Worm (Caenorhabditis elegans) whole organism, L4 larva: ENCODE measurements around the gene lrch-1.

Source experiments
- F10B5.3 ChIP-seq: sonication (generic microtip); optimal IDR thresholded peaks from 2 replicates; lab custom pipeline; 2016; ENCODE audit warnings: mild to moderate bottlenecking, missing genetic modification characterization, missing compliant biosample characterization
- F26F4.8 ChIP-seq: fragments of 200-800 bp; sonication (Bioruptor generic); conservative IDR thresholded peaks from 2 replicates; pipeline ENCODE4 v1.3.6; 2022; ENCODE audit warnings: missing genetic modification characterization, missing compliant biosample characterization
- F44E2.7 ChIP-seq: fragments of 200-800 bp; sonication (Bioruptor generic); IDR thresholded peaks from 2 replicates; pipeline ENCODE4 v2.1.2; 2022; ENCODE audit warnings: missing genetic modification characterization, missing compliant biosample characterization
- F49E8.2 ChIP-seq: sonication (generic microtip); optimal IDR thresholded peaks from 2 replicates; lab custom pipeline; 2016; ENCODE audit warnings: missing compliant biosample characterization, mild to moderate bottlenecking, missing genetic modification characterization, borderline replicate concordance
- R02D3.7 ChIP-seq: fragments of 150-350 bp; sonication (generic microtip); optimal IDR thresholded peaks from 3 replicates; lab custom pipeline; 2014; ENCODE audit warnings: missing biosample characterization, missing genetic modification characterization
- T20F7.1 ChIP-seq: fragments of 200-800 bp; sonication (Bioruptor generic); optimal IDR thresholded peaks from 2 replicates; lab custom pipeline; 2018; ENCODE audit warnings: mild to moderate bottlenecking, missing genetic modification characterization, missing compliant biosample characterization
- ZK546.5 ChIP-seq, 2 experiments: sonication (generic microtip); optimal IDR thresholded peaks; 2 replicates each; lab custom pipeline; 2017; ENCODE audit warnings: missing biosample characterization in 2 of 2, missing genetic modification characterization in 2 of 2
- aha-1 ChIP-seq: fragments of 150-350 bp; peaks from one replicate; lab custom pipeline; 2014; ENCODE audit warnings: missing biosample characterization, missing genetic modification characterization
- ama-1 ChIP-seq: fragments of 150-350 bp; optimal IDR thresholded peaks from 2 replicates; lab custom pipeline; 2014; ENCODE audit warnings: inconsistent platforms, mixed read lengths
- attf-4 ChIP-seq: sonication (generic microtip); optimal IDR thresholded peaks from 3 replicates; lab custom pipeline; 2017; ENCODE audit warnings: missing biosample characterization, missing genetic modification characterization
- ceh-20 ChIP-seq: fragments of 200-800 bp; sonication (Bioruptor generic); IDR thresholded peaks from 2 replicates; pipeline ENCODE4 v1.3.6; 2022; ENCODE audit warnings: missing genetic modification reagents, missing genetic modification characterization, missing compliant biosample characterization
- ces-1 ChIP-seq: fragments of 150-350 bp; sonication (generic microtip); optimal IDR thresholded peaks from 4 replicates; lab custom pipeline; 2014; ENCODE audit warnings: missing biosample characterization, missing genetic modification reagents, missing genetic modification characterization
- cey-2 ChIP-seq: sonication (generic microtip); optimal IDR thresholded peaks from 3 replicates; lab custom pipeline; 2017; ENCODE audit warnings: missing genetic modification characterization, mild to moderate bottlenecking, missing compliant biosample characterization, antibody characterized with exemption, borderline replicate concordance; ENCODE audit not compliant: insufficient read depth
- daf-16 ChIP-seq, 3 experiments: sonication (generic microtip); optimal IDR thresholded peaks; 2 replicates each; lab custom pipeline; 2016 to 2017; ENCODE audit warnings: missing genetic modification characterization in 3 of 3, missing genetic modification reagents in 3 of 3, mild to moderate bottlenecking in 2 of 3, missing compliant biosample characterization in 2 of 3, missing biosample characterization in 1 of 3, moderate library complexity in 1 of 3
- daf-19 ChIP-seq: fragments of 200-800 bp; sonication (Bioruptor generic); conservative IDR thresholded peaks from 2 replicates; pipeline ENCODE4 v1.3.6; 2022; ENCODE audit warnings: missing genetic modification characterization, missing compliant biosample characterization
- dmd-8 ChIP-seq: fragments of 200-800 bp; sonication (Bioruptor generic); IDR thresholded peaks from 2 replicates; pipeline ENCODE4 v1.3.6; 2022; ENCODE audit warnings: missing genetic modification characterization, missing compliant biosample characterization
- dmd-9 ChIP-seq: fragments of 200-800 bp; sonication (Bioruptor generic); IDR thresholded peaks from 2 replicates; pipeline ENCODE4 v1.3.6; 2022; ENCODE audit warnings: missing genetic modification reagents, missing genetic modification characterization, missing compliant biosample characterization
- dve-1 ChIP-seq: sonication (generic microtip); optimal IDR thresholded peaks from 2 replicates; lab custom pipeline; 2017; ENCODE audit warnings: antibody characterized with exemption, mild to moderate bottlenecking, missing genetic modification characterization, missing compliant biosample characterization; ENCODE audit not compliant: insufficient read depth
- egl-27 ChIP-seq: sonication (generic microtip); optimal IDR thresholded peaks from 3 replicates; lab custom pipeline; 2017; ENCODE audit warnings: missing biosample characterization, missing genetic modification reagents, missing genetic modification characterization
- fkh-10 ChIP-seq: fragments of 150-350 bp; optimal IDR thresholded peaks from 2 replicates; lab custom pipeline; 2014; ENCODE audit warnings: missing biosample characterization, missing genetic modification reagents, missing genetic modification characterization
- fos-1 ChIP-seq: fragments of 150-350 bp; optimal IDR thresholded peaks from 2 replicates; lab custom pipeline; 2014; ENCODE audit warnings: missing biosample characterization, missing genetic modification characterization
- gei-8 ChIP-seq: fragments of 200-800 bp; sonication (Bioruptor generic); optimal IDR thresholded peaks from 2 replicates; lab custom pipeline; 2018; ENCODE audit warnings: mild to moderate bottlenecking, missing genetic modification characterization, missing compliant biosample characterization
- hlh-30 ChIP-seq: sonication (generic microtip); optimal IDR thresholded peaks from 2 replicates; lab custom pipeline; 2017; ENCODE audit warnings: antibody characterized with exemption, mild to moderate bottlenecking, missing genetic modification characterization, missing compliant biosample characterization; ENCODE audit not compliant: insufficient read depth
- hmg-1.1 ChIP-seq: fragments of 200-800 bp; sonication (Bioruptor generic); IDR thresholded peaks from 2 replicates; pipeline ENCODE4 v1.3.6; 2022; ENCODE audit warnings: missing genetic modification reagents, missing genetic modification characterization, missing compliant biosample characterization
- lin-1 ChIP-seq: fragments of 200-800 bp; sonication (Bioruptor generic); IDR thresholded peaks from 2 replicates; pipeline ENCODE4 v1.3.6; 2022; ENCODE audit warnings: missing genetic modification reagents, missing genetic modification characterization, missing compliant biosample characterization
- lin-15B ChIP-seq: fragments of 150-350 bp; sonication (generic microtip); optimal IDR thresholded peaks from 3 replicates; lab custom pipeline; 2014; ENCODE audit warnings: missing biosample characterization, missing genetic modification characterization
- lin-38 ChIP-seq: fragments of 200-800 bp; sonication (Bioruptor generic); IDR thresholded peaks from 2 replicates; pipeline ENCODE4 v1.3.6; 2022; ENCODE audit warnings: missing genetic modification reagents, missing genetic modification characterization, missing compliant biosample characterization
- lin-39 ChIP-seq: fragments of 150-350 bp; optimal IDR thresholded peaks from 2 replicates; lab custom pipeline; 2014; ENCODE audit warnings: missing biosample characterization, missing genetic modification reagents, missing genetic modification characterization
- madf-5 ChIP-seq, 2 experiments: fragments of 200-800 bp; sonication (Bioruptor generic); IDR thresholded peaks; 2 replicates each; pipeline ENCODE4 v1.3.6; 2022; ENCODE audit warnings: missing compliant biosample characterization in 2 of 2, missing genetic modification characterization in 2 of 2
- mdt-29 ChIP-seq: fragments of 200-800 bp; sonication (Bioruptor generic); IDR thresholded peaks from 2 replicates; pipeline ENCODE4 v1.3.6; 2022; ENCODE audit warnings: missing genetic modification reagents, missing genetic modification characterization, missing compliant biosample characterization
- mes-2 ChIP-seq: sonication (generic microtip); optimal IDR thresholded peaks from 2 replicates; lab custom pipeline; 2016; ENCODE audit warnings: missing genotype, mild to moderate bottlenecking, missing genetic modification characterization, missing compliant biosample characterization; ENCODE audit not compliant: poor library complexity, severe bottlenecking
- mxl-2 ChIP-seq: fragments of 200-800 bp; sonication (Bioruptor generic); conservative IDR thresholded peaks from 2 replicates; pipeline ENCODE4 v1.3.6; 2022; ENCODE audit warnings: missing genetic modification reagents, missing genetic modification characterization, missing compliant biosample characterization
- mxl-3 ChIP-seq: fragments of 200-800 bp; sonication (Bioruptor generic); optimal IDR thresholded peaks from 2 replicates; lab custom pipeline; 2018; ENCODE audit warnings: mild to moderate bottlenecking, missing genetic modification characterization, missing compliant biosample characterization
- nhr-10 ChIP-seq: fragments of 150-350 bp; optimal IDR thresholded peaks from 2 replicates; lab custom pipeline; 2014; ENCODE audit warnings: missing biosample characterization, missing genetic modification characterization
- nhr-111 ChIP-seq: fragments of 200-800 bp; sonication (Bioruptor generic); optimal IDR thresholded peaks from 2 replicates; lab custom pipeline; 2018; ENCODE audit warnings: mild to moderate bottlenecking, missing genetic modification characterization, missing compliant biosample characterization
- nhr-41 ChIP-seq: fragments of 200-800 bp; sonication (Bioruptor generic); IDR thresholded peaks from 2 replicates; pipeline ENCODE4 v1.3.6; 2022; ENCODE audit warnings: missing genetic modification reagents, missing genetic modification characterization, missing compliant biosample characterization
- nhr-6 ChIP-seq: fragments of 150-350 bp; optimal IDR thresholded peaks from 2 replicates; lab custom pipeline; 2014; ENCODE audit warnings: missing biosample characterization, missing genetic modification characterization
- nhr-77 ChIP-seq: fragments of 150-350 bp; optimal IDR thresholded peaks from 2 replicates; lab custom pipeline; 2014; ENCODE audit warnings: missing biosample characterization, missing genetic modification characterization
- php-3 ChIP-seq: fragments of 200-800 bp; sonication (Bioruptor generic); IDR thresholded peaks from 2 replicates; pipeline ENCODE4 v1.3.6; 2022; ENCODE audit warnings: missing genetic modification reagents, missing genetic modification characterization, missing compliant biosample characterization
- pqm-1 ChIP-seq: sonication (generic microtip); optimal IDR thresholded peaks from 2 replicates; lab custom pipeline; 2017; ENCODE audit warnings: missing biosample characterization, missing genetic modification characterization
- rbr-2 ChIP-seq: sonication (generic microtip); optimal IDR thresholded peaks from 2 replicates; lab custom pipeline; 2016; ENCODE audit warnings: missing genotype, missing genetic modification characterization, missing compliant biosample characterization
- saeg-2 ChIP-seq: fragments of 200-800 bp; sonication (Bioruptor generic); IDR thresholded peaks from 2 replicates; pipeline ENCODE4 v1.3.6; 2022; ENCODE audit warnings: missing genetic modification reagents, missing genetic modification characterization, missing compliant biosample characterization
- sdz-12 ChIP-seq: fragments of 200-800 bp; sonication (Bioruptor generic); optimal IDR thresholded peaks from 2 replicates; lab custom pipeline; 2018; ENCODE audit warnings: mild to moderate bottlenecking, missing genetic modification characterization, missing compliant biosample characterization
- snpc-1.2 ChIP-seq: fragments of 200-800 bp; sonication (Bioruptor generic); IDR thresholded peaks from 2 replicates; pipeline ENCODE4 v1.3.6; 2022; ENCODE audit warnings: missing genetic modification reagents, missing genetic modification characterization, missing compliant biosample characterization
- vab-7 ChIP-seq: fragments of 200-800 bp; sonication (Bioruptor generic); IDR thresholded peaks from 2 replicates; pipeline ENCODE4 v1.3.6; 2022; ENCODE audit warnings: missing genetic modification reagents, missing genetic modification characterization, missing compliant biosample characterization
- zag-1 ChIP-seq: fragments of 150-350 bp; optimal IDR thresholded peaks from 2 replicates; lab custom pipeline; 2014; ENCODE audit warnings: missing biosample characterization, missing genetic modification characterization
- zfp-3 ChIP-seq: fragments of 200-800 bp; sonication (Bioruptor generic); conservative IDR thresholded peaks from 2 replicates; pipeline ENCODE4 v1.3.6; 2022; ENCODE audit warnings: missing genetic modification reagents, missing genetic modification characterization, missing compliant biosample characterization
- zip-2 ChIP-seq: fragments of 150-350 bp; optimal IDR thresholded peaks from 2 replicates; lab custom pipeline; 2014; ENCODE audit warnings: missing biosample characterization, missing genetic modification characterization
- ztf-11 ChIP-seq: fragments of 150-350 bp; optimal IDR thresholded peaks from 2 replicates; lab custom pipeline; 2014; ENCODE audit warnings: missing biosample characterization, missing genetic modification characterization
- ztf-7 ChIP-seq: fragments of 150-350 bp; optimal IDR thresholded peaks from 2 replicates; lab custom pipeline; 2014; ENCODE audit warnings: missing biosample characterization, missing genetic modification characterization

Gene lrch-1

ce11 chrX:6207687-6208088 lies 8.8 kb downstream of the lrch-1 start, which contains the start of gene T13C5.6 (continued):
- TF ChIP-seq fos-1 (tag; lab: Kevin White, UChicago) (no peak), zag-1 (peak; percentile 30), F10B5.3 (peak; percentile 68), dmd-8 (GFP tag; lab: Robert Waterston, UW) (peak; percentile 83; the same call in 1 of the 2 replicates), mes-2 (tag; lab: Kevin White, UChicago) (peak; percentile 97), vab-7 (GFP tag; lab: Robert Waterston, UW) (peak; percentile 75), ztf-7 (tag; lab: Kevin White, UChicago) (peak; percentile 87), php-3 (peak; percentile 81), ceh-20 (GFP tag; lab: Robert Waterston, UW) (peak; percentile 94), zfp-3 (GFP tag; lab: Robert Waterston, UW) (peak; percentile 85), lin-38 (GFP tag; lab: Robert Waterston, UW) (peak; percentile 76), snpc-1.2 (GFP tag; lab: Robert Waterston, UW) (peak; percentile 63), F26F4.8 (GFP tag; lab: Robert Waterston, UW) (peak; percentile 85), R02D3.7 (no peak), nhr-111 (GFP tag; lab: Kevin White, UChicago) (peak; percentile 90), mdt-29 (peak; percentile 87), hmg-1.1 (peak; percentile 98), sdz-12 (peak; percentile 94), daf-19 (GFP tag; lab: Robert Waterston, UW) (peak; percentile 73), F44E2.7 (peak; percentile 84; the same call in 1 of the 2 replicates), aha-1 (tag; lab: Kevin White, UChicago) (peak; percentile 100), dve-1 (tag; lab: Kevin White, UChicago) (peak; percentile 92), lin-15B (no peak), T20F7.1 (GFP tag; lab: Kevin White, UChicago) (peak; percentile 75), saeg-2 (GFP tag; lab: Robert Waterston, UW) (peak; percentile 91), ztf-11 (tag; lab: Kevin White, UChicago) (no peak), nhr-77 (peak; percentile 80), F49E8.2 (peak; percentile 60), ces-1 (GFP tag; lab: Kevin White, UChicago) (peak; percentile 66), zip-2 (tag; lab: Kevin White, UChicago) (peak; percentile 78), nhr-6 (peak; percentile 92), cey-2 (no peak), dmd-9 (GFP tag; lab: Robert Waterston, UW) (peak; percentile 84), ama-1 (lab: Kevin White, UChicago) (no peak), madf-5 (GFP tag; IDR thresholded peaks at IDR 0.05; lab: Robert Waterston, UW) (peak; percentile 89 to 95; a peak in 3 of 4 replicates), lin-39 (tag; lab: Kevin White, UChicago) (no peak), mxl-2 (GFP tag; lab: Robert Waterston, UW) (peak; percentile 55; the same call in 1 of the 2 replicates), daf-16 (GFP tag; optimal IDR thresholded peaks at IDR 0.05; lab: Kevin White, UChicago) (peak; percentile 71 to 94), daf-16 (tag; optimal IDR thresholded peaks at IDR 0.05; lab: Kevin White, UChicago) (peak; percentile 81), lin-1 (GFP tag; lab: Robert Waterston, UW) (peak; percentile 95), hlh-30 (peak; percentile 79), rbr-2 (tag; lab: Kevin White, UChicago) (peak; percentile 94), egl-27 (tag; lab: Kevin White, UChicago) (no peak), pqm-1 (peak; percentile 52), nhr-41 (GFP tag; lab: Robert Waterston, UW) (peak; percentile 67; the same call in 1 of the 2 replicates), gei-8 (GFP tag; lab: Kevin White, UChicago) (peak; percentile 77), mxl-3 (GFP tag; lab: Kevin White, UChicago) (peak; percentile 89), fkh-10 (GFP tag; lab: Kevin White, UChicago) (peak; percentile 92), ZK546.5 (tag; optimal IDR thresholded peaks at IDR 0.05; lab: Kevin White, UChicago) (no peak), nhr-10 (tag; lab: Kevin White, UChicago) (peak; percentile 41), attf-4 (tag; lab: Kevin White, UChicago) (no peak)
